Fruit fly (Drosophila melanogaster): Measurements from ENCODE around the gene Ork1.

dm6 chrX:10883740-10884139, 7.3 kb downstream of the Ork1 start:
- TF ChIP-seq CG13894 (tag; optimal IDR thresholded peaks at IDR 0.05): no peak
- TF ChIP-seq Adf1 (GFP tag; IDR thresholded peaks at IDR 0.05): no peak
- TF ChIP-seq Hmr (GFP tag; optimal IDR thresholded peaks at IDR 0.05): no peak
- TF ChIP-seq Hr78 (GFP tag; optimal IDR thresholded peaks at IDR 0.05): no peak
- TF ChIP-seq wor (GFP tag; IDR thresholded peaks at IDR 0.05): no peak
- no peak for TF ChIP-seq zen2 (GFP tag; IDR thresholded peaks at IDR 0.05; ENCODE audit: partially characterized antibody)
- TF ChIP-seq CG7271 (tag; optimal IDR thresholded peaks at IDR 0.05): no peak
- TF ChIP-seq CG9727 (GFP tag; optimal IDR thresholded peaks at IDR 0.05): no peak
- TF ChIP-seq psq (GFP tag; optimal IDR thresholded peaks at IDR 0.05): no peak

All from whole organism, embryonic.